Fruit fly (Drosophila melanogaster): ENCODE results near the gene mRpL47.

The mRpL47 gene

dm6 chr3R:9559413-9560014 is 43.8 kb upstream of the mRpL47 start, which contains the start of the genes AP-1mu and MBD-like (continued):
- TF ChIP-seq CG14710 (tag; optimal IDR thresholded peaks at IDR 0.05) = peak; percentile 81
- TF ChIP-seq sna (GFP tag; IDR thresholded peaks at IDR 0.05; ENCODE audit: partially characterized antibody) = 0 out of 2 replicates have a peak, but pooled peaks have one; percentile 38
- TF ChIP-seq tll (GFP tag; optimal IDR thresholded peaks at IDR 0.05) = no peak
- peak; percentile 57 for TF ChIP-seq CG15696 (tag; optimal IDR thresholded peaks at IDR 0.05)
- no peak for TF ChIP-seq CG31365 (tag; optimal IDR thresholded peaks at IDR 0.05)
- peak; percentile 48; the same call in 1 of the 2 replicates for TF ChIP-seq Taf1 (GFP tag; IDR thresholded peaks at IDR 0.05)
- peak; percentile 42 for TF ChIP-seq Oli (tag; optimal IDR thresholded peaks at IDR 0.05)
- peak; percentile 64 for TF ChIP-seq CG13123 (GFP tag; optimal IDR thresholded peaks at IDR 0.05)
- TF ChIP-seq pan (optimal IDR thresholded peaks at IDR 0.05) = no peak
- TF ChIP-seq pan (GFP tag; optimal IDR thresholded peaks at IDR 0.05 in 1 of 2, IDR thresholded peaks at IDR 0.05 in 1 of 2) = peak in 1 of 2 experiments; percentile 56
- TF ChIP-seq Atf3 (GFP tag; optimal IDR thresholded peaks at IDR 0.05) = peak; percentile 65
- TF ChIP-seq CG17385 (GFP tag; optimal IDR thresholded peaks at IDR 0.05) = peak; percentile 81
- no peak for TF ChIP-seq nerfin-2 (GFP tag; IDR thresholded peaks at IDR 0.05; ENCODE audit: partially characterized antibody)
- peak; percentile 64 for TF ChIP-seq BEAF-32 (GFP tag; optimal IDR thresholded peaks at IDR 0.05)
- peak; percentile 81 for TF ChIP-seq MBD-R2 (GFP tag; IDR thresholded peaks at IDR 0.05)
- no peak for TF ChIP-seq CG7963 (GFP tag; IDR thresholded peaks at IDR 0.05; ENCODE audit: partially characterized antibody)
- TF ChIP-seq Gsc (GFP tag; IDR thresholded peaks at IDR 0.05) = no peak
- TF ChIP-seq Sox100B (GFP tag; optimal IDR thresholded peaks at IDR 0.05) = no peak
- no peak for TF ChIP-seq Opbp (GFP tag; IDR thresholded peaks at IDR 0.05; ENCODE audit: partially characterized antibody)
- TF ChIP-seq C15 (GFP tag; IDR thresholded peaks at IDR 0.05) = no peak
- peak; percentile 50 for TF ChIP-seq fu2 (GFP tag; optimal IDR thresholded peaks at IDR 0.05)
- peak; percentile 70 for TF ChIP-seq ind (GFP tag; optimal IDR thresholded peaks at IDR 0.05)
- peak; percentile 95 for TF ChIP-seq Ets65A (GFP tag)
- peak; percentile 3 for TF ChIP-seq CG10431 (GFP tag; optimal IDR thresholded peaks at IDR 0.05)
- no peak for TF ChIP-seq vnd (GFP tag; IDR thresholded peaks at IDR 0.05; ENCODE audit: partially characterized antibody)
- TF ChIP-seq CG4854 (GFP tag; optimal IDR thresholded peaks at IDR 0.05) = peak; percentile 58
- no peak for TF ChIP-seq CG12769 (tag; optimal IDR thresholded peaks at IDR 0.05)
- peak; percentile 53 for TF ChIP-seq Fer3 (tag; optimal IDR thresholded peaks at IDR 0.05)
- TF ChIP-seq Sry-β (GFP tag; optimal IDR thresholded peaks at IDR 0.05) = peak; percentile 76
- TF ChIP-seq phol (tag; optimal IDR thresholded peaks at IDR 0.05) = peak; percentile 75
- peak; percentile 32 for TF ChIP-seq CG8089 (GFP tag; optimal IDR thresholded peaks at IDR 0.05)
- TF ChIP-seq fd3F (GFP tag; optimal IDR thresholded peaks at IDR 0.05) = peak; percentile 39
- no peak for TF ChIP-seq CG5180 (GFP tag; optimal IDR thresholded peaks at IDR 0.05)
- peak; percentile 19 for TF ChIP-seq CG15479 (GFP tag; optimal IDR thresholded peaks at IDR 0.05)
- peak; percentile 55 for TF ChIP-seq dmrt11E (tag; optimal IDR thresholded peaks at IDR 0.05)
- no peak for TF ChIP-seq Drgx (GFP tag; IDR thresholded peaks at IDR 0.05)
- TF ChIP-seq CG1233 (GFP tag; optimal IDR thresholded peaks at IDR 0.05) = peak; percentile 51
- TF ChIP-seq gcm2 (GFP tag; optimal IDR thresholded peaks at IDR 0.05) = no peak
- peak; percentile 22 for TF ChIP-seq vfl (GFP tag; optimal IDR thresholded peaks at IDR 0.05)
- no peak for TF ChIP-seq CG4707 (GFP tag; optimal IDR thresholded peaks at IDR 0.05)
- no peak for TF ChIP-seq CG7271 (tag; optimal IDR thresholded peaks at IDR 0.05)
- TF ChIP-seq repo (GFP tag; optimal IDR thresholded peaks at IDR 0.05) = no peak
- no peak for TF ChIP-seq kah (GFP tag; optimal IDR thresholded peaks at IDR 0.05)
- peak; percentile 49 for TF ChIP-seq CG31224 (GFP tag; IDR thresholded peaks at IDR 0.05)
- peak; percentile 16 for TF ChIP-seq da (GFP tag; optimal IDR thresholded peaks at IDR 0.05)
- peak; percentile 73 for TF ChIP-seq CG1602 (GFP tag; optimal IDR thresholded peaks at IDR 0.05)
- 0 out of 2 replicates have a peak, but pooled peaks have one; percentile 18 for TF ChIP-seq Ada2b (GFP tag; IDR thresholded peaks at IDR 0.05)
- TF ChIP-seq pita (GFP tag; optimal IDR thresholded peaks at IDR 0.05) = no peak
- no peak for TF ChIP-seq cwo (GFP tag; optimal IDR thresholded peaks at IDR 0.05)
